Fruit fly (Drosophila melanogaster) whole organism, embryonic: ENCODE results near the gene Sbds.

Experiments used
- CG10979 ChIP-seq: fragments of 200-800 bp; sonication (Bioruptor generic); optimal IDR thresholded peaks from 2 replicates; lab custom pipeline; 2018; ENCODE audit warnings: missing biosample characterization, mild to moderate bottlenecking, missing genetic modification characterization, moderate library complexity
- CG32532 ChIP-seq: fragments of 200-800 bp; sonication (Bioruptor generic); IDR thresholded peaks from 2 replicates; pipeline ENCODE4 v1.3.6; 2022; ENCODE audit warnings: missing biosample characterization, missing genetic modification characterization
- CG8944 ChIP-seq: fragments of 200-800 bp; sonication (Bioruptor generic); optimal IDR thresholded peaks from 3 replicates; lab custom pipeline; 2016; ENCODE audit warnings: missing biosample characterization, missing genetic modification characterization
- Dp ChIP-seq: fragments of 200-800 bp; sonication (Bioruptor generic); optimal IDR thresholded peaks from 2 replicates; lab custom pipeline; 2018; ENCODE audit warnings: missing biosample characterization, mild to moderate bottlenecking, missing genetic modification characterization, moderate library complexity
- H2.0 ChIP-seq: fragments of 200-800 bp; sonication (Bioruptor generic); IDR thresholded peaks from 2 replicates; pipeline ENCODE4 v1.3.6; 2022; ENCODE audit warnings: missing biosample characterization, missing genetic modification characterization
- bab2 ChIP-seq: fragments of 200-800 bp; sonication (Bioruptor generic); optimal IDR thresholded peaks from 2 replicates; lab custom pipeline; 2016; ENCODE audit warnings: missing biosample characterization, missing genetic modification characterization
- chn ChIP-seq: fragments of 200-800 bp; sonication (Bioruptor generic); optimal IDR thresholded peaks from 2 replicates; lab custom pipeline; 2016; ENCODE audit warnings: missing biosample characterization, missing genetic modification characterization
- ftz-f1 ChIP-seq: fragments of 200-800 bp; sonication (Bioruptor generic); optimal IDR thresholded peaks from 2 replicates; lab custom pipeline; 2016; ENCODE audit warnings: missing biosample characterization, missing genetic modification characterization
- onecut ChIP-seq: fragments of 200-800 bp; sonication (Bioruptor generic); IDR thresholded peaks from 2 replicates; pipeline ENCODE4 v1.3.6; 2022; ENCODE audit warnings: missing biosample characterization, missing genetic modification characterization
- prd ChIP-seq, 3 experiments: fragments of >200 bp in 2 of 3; fragments of 200-800 bp in 1 of 3; sonication (Bioruptor generic) in 1 of 3; optimal IDR thresholded peaks in 2 of 3; IDR thresholded peaks in 1 of 3; 2 replicates in 2 of 3; 3 replicates in 1 of 3; pipeline versions ENCODE4 v1.3.6 to Lab custom; 2017 to 2022; ENCODE audit warnings: missing biosample characterization in 1 of 3, missing genetic modification characterization in 1 of 3
- psq ChIP-seq: fragments of 200-800 bp; sonication (Bioruptor generic); optimal IDR thresholded peaks from 2 replicates; lab custom pipeline; 2017; ENCODE audit warnings: missing biosample characterization, missing genetic modification characterization
- schlank ChIP-seq: fragments of 200-800 bp; sonication (Bioruptor generic); optimal IDR thresholded peaks from 2 replicates; lab custom pipeline; 2018; ENCODE audit warnings: missing biosample characterization, mild to moderate bottlenecking, missing genetic modification characterization

DNA sequence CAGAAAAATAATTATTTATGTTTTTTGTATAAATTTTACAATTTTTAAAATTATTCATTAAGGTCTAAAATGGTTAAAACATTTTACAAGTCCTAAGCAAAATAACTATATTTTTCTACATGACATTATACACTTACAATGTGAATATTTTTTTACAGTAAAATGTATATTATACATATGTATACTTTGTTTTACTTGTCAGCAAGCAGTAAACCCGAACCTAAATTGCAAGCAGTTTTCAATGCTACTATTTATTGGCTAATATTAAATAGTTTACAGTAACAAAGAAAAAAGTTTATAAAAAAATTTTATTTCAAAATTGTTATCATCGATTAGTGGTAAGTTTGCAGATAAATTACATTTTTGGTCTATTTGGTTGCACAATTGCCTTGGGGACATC, 11.1 kb downstream of the Sbds start:
- TF ChIP-seq CG8944, result no peak
- TF ChIP-seq CG32532 (GFP tag; lab: Robert Waterston, UW), result no peak
- no peak for TF ChIP-seq bab2 (GFP tag; lab: Kevin White, UChicago)
- TF ChIP-seq onecut (GFP tag; lab: Robert Waterston, UW), result no peak
- TF ChIP-seq H2.0, result no peak
- TF ChIP-seq Dp (GFP tag; lab: Kevin White, UChicago), result no peak
- TF ChIP-seq prd (optimal IDR thresholded peaks at IDR 0.05; lab: Kevin White, UChicago), result no peak
- no peak for TF ChIP-seq prd (GFP tag; IDR thresholded peaks at IDR 0.05; lab: Robert Waterston, UW)
- no peak for TF ChIP-seq schlank (tag; lab: Kevin White, UChicago)
- no peak for TF ChIP-seq psq (GFP tag; lab: Kevin White, UChicago)
- no peak for TF ChIP-seq CG10979 (tag; lab: Kevin White, UChicago)
- no peak for TF ChIP-seq ftz-f1 (GFP tag; lab: Kevin White, UChicago)
- no peak for TF ChIP-seq chn (GFP tag; lab: Kevin White, UChicago)
